Fruit fly (Drosophila melanogaster) whole organism, pupa: ENCODE data around the gene Arp3.

ENCODE experiments used
- CG10348 ChIP-seq: fragments of 200-800 bp; sonication (Bioruptor generic); IDR thresholded peaks from 2 replicates; pipeline ENCODE4 v1.3.6; 2022; ENCODE audit warnings: missing biosample characterization, missing genetic modification characterization
- CG12605 ChIP-seq: fragments of 200-800 bp; sonication (Bioruptor generic); IDR thresholded peaks from 2 replicates; pipeline ENCODE4 v1.3.6; 2022; ENCODE audit warnings: missing biosample characterization, missing genetic modification characterization
- CG13204 ChIP-seq: fragments of 200-800 bp; sonication (Bioruptor generic); optimal IDR thresholded peaks from 2 replicates; lab custom pipeline; 2018; ENCODE audit warnings: missing biosample characterization, mild to moderate bottlenecking, missing genetic modification characterization, moderate library complexity
- CG15710 ChIP-seq: fragments of 200-800 bp; sonication (Bioruptor generic); optimal IDR thresholded peaks from 2 replicates; lab custom pipeline; 2018; ENCODE audit warnings: missing biosample characterization, mild to moderate bottlenecking, missing genetic modification characterization, moderate library complexity
- CG17806 ChIP-seq: fragments of 200-800 bp; sonication (Bioruptor generic); optimal IDR thresholded peaks from 2 replicates; lab custom pipeline; 2018; ENCODE audit warnings: missing biosample characterization, mild to moderate bottlenecking, missing genetic modification characterization, moderate library complexity
- CG32121 ChIP-seq: fragments of 200-800 bp; sonication (Bioruptor generic); IDR thresholded peaks from 2 replicates; pipeline ENCODE4 v1.3.6; 2022; ENCODE audit warnings: missing biosample characterization, missing genetic modification characterization
- CG34367 ChIP-seq: fragments of 200-800 bp; sonication (Bioruptor generic); optimal IDR thresholded peaks from 2 replicates; lab custom pipeline; 2018; ENCODE audit warnings: missing biosample characterization, mild to moderate bottlenecking, missing genetic modification characterization
- CG8159 ChIP-seq: fragments of 200-800 bp; sonication (Bioruptor generic); optimal IDR thresholded peaks from 3 replicates; lab custom pipeline; 2018; ENCODE audit warnings: missing biosample characterization, mild to moderate bottlenecking, missing genetic modification characterization, moderate library complexity
- CG9948 ChIP-seq: fragments of 200-800 bp; sonication (Bioruptor generic); optimal IDR thresholded peaks from 2 replicates; lab custom pipeline; 2018; ENCODE audit warnings: missing biosample characterization, mild to moderate bottlenecking, missing genetic modification characterization, moderate library complexity
- EcR ChIP-seq: fragments of 200-800 bp; sonication (Bioruptor generic); optimal IDR thresholded peaks from 3 replicates; lab custom pipeline; 2019; ENCODE audit warnings: missing biosample characterization, missing genetic modification characterization, mild to moderate bottlenecking, moderate library complexity, missing genetic modification reagents
- Ets98B ChIP-seq: fragments of 200-800 bp; sonication (Bioruptor generic); IDR thresholded peaks from 2 replicates; pipeline ENCODE4 v1.3.6; 2022; ENCODE audit warnings: missing biosample characterization, missing genetic modification characterization
- Pif1A ChIP-seq: fragments of 200-800 bp; sonication (Bioruptor generic); optimal IDR thresholded peaks from 3 replicates; lab custom pipeline; 2016; ENCODE audit warnings: missing biosample characterization, missing genetic modification characterization
- fd96Ca ChIP-seq: fragments of 200-800 bp; sonication (Bioruptor generic); IDR thresholded peaks from 3 replicates; pipeline ENCODE4 v1.3.6; 2022; ENCODE audit warnings: missing biosample characterization, missing genetic modification characterization
- gl ChIP-seq: fragments of 200-800 bp; sonication (Bioruptor generic); optimal IDR thresholded peaks from 2 replicates; lab custom pipeline; 2018; ENCODE audit warnings: missing biosample characterization, mild to moderate bottlenecking, missing genetic modification characterization

dm6 chr3L:8150812-8151211 lies 35.1 kb upstream of the Arp3 start:
- no peak for TF ChIP-seq CG32121 (GFP tag; lab: Robert Waterston, UW)
- no peak for TF ChIP-seq CG34367
- TF ChIP-seq gl (tag; lab: Kevin White, UChicago) = no peak
- no peak for TF ChIP-seq Pif1A (GFP tag; lab: Kevin White, UChicago)
- no peak for TF ChIP-seq CG12605 (GFP tag; lab: Robert Waterston, UW)
- TF ChIP-seq Ets98B (GFP tag; lab: Robert Waterston, UW) = no peak
- no peak for TF ChIP-seq EcR (GFP tag; lab: Kevin White, UChicago)
- no peak for TF ChIP-seq CG10348
- no peak for TF ChIP-seq CG9948 (tag; lab: Kevin White, UChicago)
- no peak for TF ChIP-seq CG15710
- TF ChIP-seq CG8159 (tag; lab: Kevin White, UChicago) = no peak
- no peak for TF ChIP-seq fd96Ca
- no peak for TF ChIP-seq CG17806 (tag; lab: Kevin White, UChicago)
- TF ChIP-seq CG13204 (GFP tag; lab: Kevin White, UChicago) = no peak
